Fruit fly (Drosophila melanogaster) whole organism, embryonic: Measurements from ENCODE around the gene CG31827.

ENCODE experiments used
- ATbp ChIP-seq: fragments of 200-800 bp; sonication (Bioruptor generic); optimal IDR thresholded peaks from 2 replicates; lab custom pipeline; 2017; ENCODE audit warnings: missing biosample characterization, mild to moderate bottlenecking, missing genetic modification characterization, missing genetic modification reagents
- Asciz ChIP-seq: fragments of 200-800 bp; sonication (Bioruptor generic); optimal IDR thresholded peaks from 2 replicates; lab custom pipeline; 2017; ENCODE audit warnings: missing biosample characterization, mild to moderate bottlenecking, missing genetic modification characterization, missing genetic modification reagents
- CG1024 ChIP-seq: fragments of 200-800 bp; sonication (Bioruptor generic); IDR thresholded peaks from 2 replicates; pipeline ENCODE4 v1.3.6; 2022; ENCODE audit warnings: missing biosample characterization, missing genetic modification characterization
- CG10274 ChIP-seq: fragments of 200-800 bp; sonication (Bioruptor generic); optimal IDR thresholded peaks from 3 replicates; lab custom pipeline; 2017; ENCODE audit warnings: missing biosample characterization, mild to moderate bottlenecking, missing genetic modification characterization
- CG11093 ChIP-seq: fragments of 200-800 bp; sonication (Bioruptor generic); IDR thresholded peaks from 3 replicates; pipeline ENCODE4 v1.3.6; 2022; ENCODE audit warnings: missing biosample characterization, missing genetic modification characterization
- CG12071 ChIP-seq: fragments of 200-800 bp; sonication (Bioruptor generic); optimal IDR thresholded peaks from 3 replicates; lab custom pipeline; 2018; ENCODE audit warnings: missing biosample characterization, mild to moderate bottlenecking, missing genetic modification characterization
- CG12659 ChIP-seq: fragments of 200-800 bp; sonication (Bioruptor generic); optimal IDR thresholded peaks from 3 replicates; lab custom pipeline; 2017; ENCODE audit warnings: mild to moderate bottlenecking, missing biosample characterization, missing genetic modification reagents, missing genetic modification characterization
- CG12769 ChIP-seq: fragments of 200-800 bp; sonication (Bioruptor generic); optimal IDR thresholded peaks from 2 replicates; lab custom pipeline; 2019; ENCODE audit warnings: missing biosample characterization, mild to moderate bottlenecking, missing genetic modification characterization, moderate library complexity
- CG15601 ChIP-seq: fragments of 200-800 bp; sonication (Bioruptor generic); optimal IDR thresholded peaks from 3 replicates; lab custom pipeline; 2019; ENCODE audit warnings: missing biosample characterization, mild to moderate bottlenecking, missing genetic modification characterization, moderate library complexity
- CG16815 ChIP-seq: fragments of 200-800 bp; sonication (Bioruptor generic); optimal IDR thresholded peaks from 3 replicates; lab custom pipeline; 2017; ENCODE audit warnings: missing biosample characterization, mild to moderate bottlenecking, missing genetic modification characterization
- CG17359 ChIP-seq: fragments of 200-800 bp; sonication (Bioruptor generic); optimal IDR thresholded peaks from 3 replicates; lab custom pipeline; 2018; ENCODE audit warnings: missing biosample characterization, mild to moderate bottlenecking, missing genetic modification characterization, moderate library complexity
- CG17829 ChIP-seq: fragments of 200-800 bp; optimal IDR thresholded peaks from 2 replicates; lab custom pipeline; 2019; ENCODE audit warnings: missing biosample characterization, mild to moderate bottlenecking, missing genetic modification characterization, moderate library complexity
- CG18011 ChIP-seq: fragments of 200-800 bp; sonication (Bioruptor generic); optimal IDR thresholded peaks from 2 replicates; lab custom pipeline; 2017; ENCODE audit warnings: missing biosample characterization, missing genetic modification characterization, mild to moderate bottlenecking, moderate library complexity, missing genotype
- CG2120 ChIP-seq: fragments of 200-800 bp; sonication (Bioruptor generic); optimal IDR thresholded peaks from 3 replicates; lab custom pipeline; 2016; ENCODE audit warnings: missing biosample characterization, missing genetic modification characterization
- CG2199 ChIP-seq: fragments of 200-800 bp; sonication (Bioruptor generic); IDR thresholded peaks from 3 replicates; pipeline ENCODE4 v1.3.6; 2022; ENCODE audit warnings: missing biosample characterization, missing genetic modification characterization
- CG3726 ChIP-seq: fragments of 200-800 bp; sonication (Bioruptor generic); IDR thresholded peaks from 3 replicates; pipeline ENCODE4, ENCODE4 v1.3.6; 2022; ENCODE audit warnings: missing biosample characterization, missing genetic modification characterization
- CG4404 ChIP-seq: fragments of 200-800 bp; sonication (Bioruptor generic); IDR thresholded peaks from 2 replicates; pipeline ENCODE4 v1.3.6; 2022; ENCODE audit warnings: missing biosample characterization, missing genetic modification characterization
- CG4707 ChIP-seq: fragments of 200-800 bp; sonication (Bioruptor generic); optimal IDR thresholded peaks from 2 replicates; lab custom pipeline; 2018; ENCODE audit warnings: missing biosample characterization, mild to moderate bottlenecking, missing genetic modification characterization, moderate library complexity
- CG8281 ChIP-seq: fragments of 200-800 bp; sonication (Bioruptor generic); optimal IDR thresholded peaks from 2 replicates; lab custom pipeline; 2018; ENCODE audit warnings: missing biosample characterization, mild to moderate bottlenecking, missing genetic modification characterization, moderate library complexity
- CG8359 ChIP-seq: fragments of 200-800 bp; sonication (Bioruptor generic); optimal IDR thresholded peaks from 2 replicates; lab custom pipeline; 2017; ENCODE audit warnings: missing biosample characterization, mild to moderate bottlenecking, missing genetic modification characterization, borderline replicate concordance
- Chrac-16 ChIP-seq: fragments of 200-800 bp; sonication (Bioruptor generic); optimal IDR thresholded peaks from 3 replicates; lab custom pipeline; 2016; ENCODE audit warnings: missing biosample characterization, missing genetic modification characterization
- Dip2 ChIP-seq: fragments of 200-800 bp; sonication (Bioruptor generic); IDR thresholded peaks from 2 replicates; pipeline ENCODE4 v1.3.6; 2022; ENCODE audit warnings: missing biosample characterization, missing genetic modification characterization
- Doc3 ChIP-seq: fragments of 200-800 bp; sonication (Bioruptor generic); IDR thresholded peaks from 3 replicates; pipeline ENCODE4 v1.3.6; 2022; ENCODE audit warnings: missing biosample characterization, missing genetic modification characterization; ENCODE audit not compliant: partially characterized antibody
- Eip74EF ChIP-seq, 2 experiments: fragments of 200-800 bp in 1 of 2; fragments of >200 bp in 1 of 2; sonication (Bioruptor generic) in 1 of 2; optimal IDR thresholded peaks; 2 replicates each; lab custom pipeline; 2017 to 2019; ENCODE audit warnings: missing biosample characterization in 2 of 2, missing genetic modification characterization in 2 of 2, mild to moderate bottlenecking in 1 of 2, moderate library complexity in 1 of 2
- Gsc ChIP-seq: fragments of 200-800 bp; sonication (Bioruptor generic); IDR thresholded peaks from 2 replicates; pipeline ENCODE4 v1.3.6; 2022; ENCODE audit warnings: missing biosample characterization, missing genetic modification characterization
- HHEX ChIP-seq: fragments of 200-800 bp; sonication (Bioruptor generic); optimal IDR thresholded peaks from 3 replicates; lab custom pipeline; 2017; ENCODE audit warnings: missing biosample characterization, mild to moderate bottlenecking, missing genetic modification characterization, missing genetic modification reagents
- Hey ChIP-seq: fragments of 200-800 bp; sonication (Bioruptor generic); optimal IDR thresholded peaks from 3 replicates; lab custom pipeline; 2018; ENCODE audit warnings: missing biosample characterization, mild to moderate bottlenecking, missing genetic modification characterization
- Hr39 ChIP-seq: fragments of >200 bp; optimal IDR thresholded peaks from 2 replicates; lab custom pipeline; 2017
- Hr51 ChIP-seq, 2 experiments: fragments of 200-800 bp; sonication (Bioruptor generic); optimal IDR thresholded peaks; 2 replicates in 1 of 2; 3 replicates in 1 of 2; lab custom pipeline; 2016 to 2018; ENCODE audit warnings: missing biosample characterization in 2 of 2, missing genetic modification characterization in 2 of 2, mild to moderate bottlenecking in 1 of 2, moderate library complexity in 1 of 2
- MBD-R2 ChIP-seq: fragments of 200-800 bp; sonication (Bioruptor generic); IDR thresholded peaks from 2 replicates; pipeline ENCODE4 v1.3.6; 2022; ENCODE audit warnings: missing biosample characterization, missing genetic modification characterization
- NK7.1 ChIP-seq: fragments of 200-800 bp; sonication (Bioruptor generic); optimal IDR thresholded peaks from 3 replicates; lab custom pipeline; 2016; ENCODE audit warnings: missing biosample characterization, missing genetic modification characterization
- Six4 ChIP-seq: fragments of 200-800 bp; sonication (Bioruptor generic); optimal IDR thresholded peaks from 2 replicates; lab custom pipeline; 2016; ENCODE audit warnings: missing biosample characterization, missing genetic modification characterization
- Vsx1 ChIP-seq: fragments of 200-800 bp; sonication (Bioruptor generic); optimal IDR thresholded peaks from 2 replicates; lab custom pipeline; 2017; ENCODE audit warnings: missing biosample characterization, mild to moderate bottlenecking, missing genetic modification characterization, missing genetic modification reagents
- bbx ChIP-seq: fragments of 200-800 bp; sonication (Bioruptor generic); IDR thresholded peaks from 2 replicates; pipeline ENCODE4 v1.3.6; 2022; ENCODE audit warnings: missing biosample characterization, missing genetic modification characterization; ENCODE audit not compliant: partially characterized antibody
- bcd ChIP-seq: fragments of 200-800 bp; sonication (Bioruptor generic); optimal IDR thresholded peaks from 2 replicates; lab custom pipeline; 2017; ENCODE audit warnings: missing biosample characterization, mild to moderate bottlenecking, missing genetic modification characterization
- br ChIP-seq: fragments of >200 bp; optimal IDR thresholded peaks from 2 replicates; lab custom pipeline; 2017
- crp ChIP-seq, 2 experiments: fragments of 200-800 bp; sonication (Bioruptor generic); optimal IDR thresholded peaks; 2 replicates in 1 of 2; 3 replicates in 1 of 2; lab custom pipeline; 2017; ENCODE audit warnings: missing biosample characterization in 2 of 2, missing genetic modification characterization in 2 of 2, mild to moderate bottlenecking in 1 of 2, moderate library complexity in 1 of 2
- dimm ChIP-seq: fragments of 200-800 bp; sonication (Bioruptor generic); IDR thresholded peaks from 2 replicates; pipeline ENCODE4 v1.3.6; 2022; ENCODE audit warnings: missing biosample characterization, missing genetic modification characterization
- disco-r ChIP-seq: fragments of 200-800 bp; sonication (Bioruptor generic); optimal IDR thresholded peaks from 2 replicates; lab custom pipeline; 2016; ENCODE audit warnings: missing biosample characterization, missing genetic modification characterization
- esg ChIP-seq: fragments of 200-800 bp; sonication (Bioruptor generic); conservative IDR thresholded peaks from 2 replicates; pipeline ENCODE4 v1.3.6; 2022; ENCODE audit warnings: missing biosample characterization, missing genetic modification characterization
- grau ChIP-seq: fragments of 200-800 bp; optimal IDR thresholded peaks from 3 replicates; lab custom pipeline; 2019; ENCODE audit warnings: missing biosample characterization, mild to moderate bottlenecking, missing genetic modification characterization, moderate library complexity
- kni ChIP-seq: fragments of 200-800 bp; sonication (Bioruptor generic); optimal IDR thresholded peaks from 3 replicates; lab custom pipeline; 2017; ENCODE audit warnings: mild to moderate bottlenecking, missing biosample characterization, missing genetic modification reagents, missing genetic modification characterization
- nau ChIP-seq: fragments of 200-800 bp; sonication (Bioruptor generic); optimal IDR thresholded peaks from 3 replicates; lab custom pipeline; 2017; ENCODE audit warnings: missing biosample characterization, mild to moderate bottlenecking, missing genetic modification characterization, missing genetic modification reagents
- org-1 ChIP-seq: fragments of 200-800 bp; sonication (Bioruptor generic); optimal IDR thresholded peaks from 2 replicates; lab custom pipeline; 2017; ENCODE audit warnings: missing biosample characterization, missing genetic modification characterization
- run ChIP-seq: fragments of 200-800 bp; sonication (Bioruptor generic); optimal IDR thresholded peaks from 3 replicates; lab custom pipeline; 2018; ENCODE audit warnings: missing biosample characterization, mild to moderate bottlenecking, missing genetic modification characterization
- schlank ChIP-seq: fragments of 200-800 bp; sonication (Bioruptor generic); optimal IDR thresholded peaks from 2 replicates; lab custom pipeline; 2018; ENCODE audit warnings: missing biosample characterization, mild to moderate bottlenecking, missing genetic modification characterization
- slp2 ChIP-seq: fragments of 200-800 bp; sonication (Bioruptor generic); optimal IDR thresholded peaks from 2 replicates; lab custom pipeline; 2016; ENCODE audit warnings: missing biosample characterization, missing genetic modification characterization
- wdn ChIP-seq: fragments of 200-800 bp; sonication (Bioruptor generic); IDR thresholded peaks from 2 replicates; pipeline ENCODE4 v1.3.6; 2022; ENCODE audit warnings: missing biosample characterization, missing genetic modification characterization
- zf30C ChIP-seq: fragments of 200-800 bp; sonication (Bioruptor generic); optimal IDR thresholded peaks from 3 replicates; lab custom pipeline; 2018; ENCODE audit warnings: missing biosample characterization, mild to moderate bottlenecking, missing genetic modification characterization

Gene CG31827

DNA sequence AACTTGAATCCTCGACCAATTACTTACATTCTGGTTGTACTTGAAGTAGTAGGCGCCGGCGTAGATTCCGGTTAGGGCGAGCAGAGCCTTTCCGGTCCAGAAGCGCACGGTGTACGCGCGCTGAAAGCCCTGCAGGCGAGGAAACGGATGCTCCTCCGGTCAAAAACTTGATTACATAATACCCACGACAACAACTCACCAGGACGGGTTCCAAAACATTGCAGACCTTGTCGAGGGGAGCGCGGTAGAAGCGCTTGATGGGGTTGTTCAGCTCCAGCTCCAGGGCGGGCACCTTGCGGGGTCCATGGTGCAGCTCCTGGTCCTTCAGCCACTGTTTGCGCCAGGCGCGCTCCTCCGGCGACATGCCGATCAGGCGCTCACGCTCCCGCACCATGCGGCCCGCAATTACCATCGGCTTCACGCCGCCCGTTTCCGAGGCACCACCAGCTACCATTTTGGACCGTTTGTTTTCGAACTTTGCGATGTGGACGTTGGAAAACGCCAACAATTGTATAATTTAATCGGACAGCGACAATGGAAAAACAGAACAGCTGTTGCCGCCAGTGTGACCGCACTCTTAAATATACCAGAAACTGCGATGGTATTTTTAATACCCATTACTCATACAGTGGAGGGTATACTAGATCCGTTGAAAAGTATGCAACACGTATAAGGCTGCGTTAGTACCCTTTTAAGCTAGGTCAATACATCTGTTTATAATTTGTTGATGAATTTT lies 45.7 kb downstream of the CG31827 start, which contains the start of gene ND-B17 (continued):
- TF ChIP-seq CG3726 (GFP tag; lab: Robert Waterston, UW) (0 out of 3 replicates have a peak, but pooled peaks have one; percentile 41), Hey (no peak), Doc3 (GFP tag; lab: Robert Waterston, UW) (no peak), CG8281 (no peak), org-1 (GFP tag; lab: Kevin White, UChicago) (no peak), Hr51 (GFP tag; optimal IDR thresholded peaks at IDR 0.05; lab: Kevin White, UChicago) (peak in 1 of 2 experiments; percentile 37), bbx (GFP tag; lab: Robert Waterston, UW) (peak; percentile 31; the same call in 1 of the 2 replicates), CG2120 (GFP tag; lab: Kevin White, UChicago) (peak; percentile 70), CG12659 (peak; percentile 36), CG4707 (no peak), HHEX (GFP tag; lab: Kevin White, UChicago) (no peak), CG11093 (GFP tag; lab: Robert Waterston, UW) (no peak), kni (GFP tag; lab: Kevin White, UChicago) (no peak), MBD-R2 (GFP tag; lab: Robert Waterston, UW) (peak; percentile 96), schlank (tag; lab: Kevin White, UChicago) (no peak), esg (GFP tag; lab: Robert Waterston, UW) (peak; percentile 55; the same call in 1 of the 2 replicates), CG15601 (tag; lab: Kevin White, UChicago) (peak; percentile 17), Asciz (GFP tag; lab: Kevin White, UChicago) (no peak), zf30C (GFP tag; lab: Kevin White, UChicago) (no peak), CG12071 (GFP tag; lab: Kevin White, UChicago) (no peak), CG18011 (GFP tag; lab: Kevin White, UChicago) (no peak), CG12769 (no peak), CG4404 (GFP tag; lab: Robert Waterston, UW) (no peak), slp2 (peak; percentile 56), br (no peak), CG2199 (0 out of 3 replicates have a peak, but pooled peaks have one; percentile 66), Dip2 (GFP tag; lab: Robert Waterston, UW) (no peak), Vsx1 (GFP tag; lab: Kevin White, UChicago) (no peak), bcd (GFP tag; lab: Kevin White, UChicago) (no peak), ATbp (GFP tag; lab: Kevin White, UChicago) (no peak), CG8359 (GFP tag; lab: Kevin White, UChicago) (no peak), Eip74EF (GFP tag; optimal IDR thresholded peaks at IDR 0.05; lab: Kevin White, UChicago) (no peak), Hr39 (lab: Kevin White, UChicago) (no peak), dimm (GFP tag; lab: Robert Waterston, UW) (no peak), run (tag; lab: Kevin White, UChicago) (no peak), crp (GFP tag; optimal IDR thresholded peaks at IDR 0.05; lab: Kevin White, UChicago) (peak; percentile 75 to 96), CG10274 (GFP tag; lab: Kevin White, UChicago) (no peak), Gsc (GFP tag; lab: Robert Waterston, UW) (no peak), Six4 (GFP tag; lab: Kevin White, UChicago) (peak; percentile 27), CG17829 (peak; percentile 1), CG16815 (GFP tag; lab: Kevin White, UChicago) (no peak), wdn (GFP tag; lab: Robert Waterston, UW) (0 out of 2 replicates have a peak, but pooled peaks have one; percentile 11), grau (tag; lab: Kevin White, UChicago) (peak; percentile 49), CG17359 (tag; lab: Kevin White, UChicago) (no peak), disco-r (GFP tag; lab: Kevin White, UChicago) (no peak), nau (no peak), Chrac-16 (GFP tag; lab: Kevin White, UChicago) (peak; percentile 45), NK7.1 (GFP tag; lab: Kevin White, UChicago) (no peak), CG1024 (GFP tag; lab: Robert Waterston, UW) (peak; percentile 39; the same call in 1 of the 2 replicates)
